Fruit fly (Drosophila melanogaster): ENCODE data around the gene eIF2beta.

The eIF2beta gene

DNA sequence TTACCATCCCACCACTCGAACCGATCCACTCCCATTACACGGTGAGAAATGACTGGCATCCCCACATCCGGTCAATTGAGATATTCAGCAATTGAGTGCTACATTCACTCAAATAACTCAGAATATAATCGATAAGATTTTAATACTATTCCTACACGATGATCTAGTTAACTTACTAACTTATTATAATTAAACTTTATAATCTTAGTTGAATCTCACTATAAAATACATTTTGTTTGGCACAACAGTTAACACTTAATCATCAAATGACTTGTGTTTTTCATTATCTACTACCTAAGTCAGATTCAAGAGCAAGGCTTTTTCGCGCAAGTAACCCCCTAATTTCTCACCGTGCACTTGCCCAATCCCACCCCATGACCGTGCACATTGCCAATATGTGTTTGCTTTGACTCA is 31.2 kb downstream of the eIF2beta start (continued):
- TF ChIP-seq slbo (GFP tag; IDR thresholded peaks at IDR 0.05) (0 out of 2 replicates have a peak, but pooled peaks have one; percentile 19), zfh2 (GFP tag; optimal IDR thresholded peaks at IDR 0.05) (no peak), B-H2 (GFP tag; optimal IDR thresholded peaks at IDR 0.05) (no peak), CG1529 (GFP tag; optimal IDR thresholded peaks at IDR 0.05) (peak; percentile 24), Nf-YA (GFP tag; IDR thresholded peaks at IDR 0.05) (no peak), HLH4C (GFP tag; IDR thresholded peaks at IDR 0.05; ENCODE audit: partially characterized antibody) (no peak), ftz-f1 (GFP tag; optimal IDR thresholded peaks at IDR 0.05) (no peak), abd-A (tag; optimal IDR thresholded peaks at IDR 0.05) (no peak), CG6254 (GFP tag; optimal IDR thresholded peaks at IDR 0.05) (no peak), aop (GFP tag; IDR thresholded peaks at IDR 0.05) (no peak), onecut (GFP tag; IDR thresholded peaks at IDR 0.05) (peak; percentile 39), CG10543 (GFP tag; optimal IDR thresholded peaks at IDR 0.05) (peak; percentile 7), CG12744 (GFP tag; optimal IDR thresholded peaks at IDR 0.05) (no peak), Ets97D (GFP tag; optimal IDR thresholded peaks at IDR 0.05) (no peak), yki (optimal IDR thresholded peaks at IDR 0.05) (no peak), CG17385 (GFP tag; optimal IDR thresholded peaks at IDR 0.05) (peak; percentile 55), h (optimal IDR thresholded peaks at IDR 0.05) (no peak), CkIIα-i1 (GFP tag; IDR thresholded peaks at IDR 0.05) (no peak), NK7.1 (GFP tag; optimal IDR thresholded peaks at IDR 0.05) (no peak), ham (GFP tag; IDR thresholded peaks at IDR 0.05) (no peak), chinmo (GFP tag; IDR thresholded peaks at IDR 0.05; ENCODE audit: partially characterized antibody) (no peak), CG4820 (GFP tag; optimal IDR thresholded peaks at IDR 0.05) (peak; percentile 30), Ssrp (tag; optimal IDR thresholded peaks at IDR 0.05) (peak; percentile 35), p53 (GFP tag; optimal IDR thresholded peaks at IDR 0.05) (no peak), ranshi (GFP tag; IDR thresholded peaks at IDR 0.05) (no peak), CG10654 (GFP tag; optimal IDR thresholded peaks at IDR 0.05) (peak; percentile 35), CG5245 (GFP tag; optimal IDR thresholded peaks at IDR 0.05) (no peak), CG18764 (GFP tag; optimal IDR thresholded peaks at IDR 0.05) (no peak), Taf1 (GFP tag; IDR thresholded peaks at IDR 0.05) (no peak), Abd-B (GFP tag; optimal IDR thresholded peaks at IDR 0.05) (no peak), slp2 (GFP tag; optimal IDR thresholded peaks at IDR 0.05) (peak; percentile 1), Nf-YB (GFP tag; optimal IDR thresholded peaks at IDR 0.05) (peak; percentile 4), amos (GFP tag; IDR thresholded peaks at IDR 0.05; ENCODE audit: partially characterized antibody) (no peak), CoRest (tag; optimal IDR thresholded peaks at IDR 0.05) (peak; percentile 65), sr (GFP tag; IDR thresholded peaks at IDR 0.05) (no peak), Opbp (GFP tag; IDR thresholded peaks at IDR 0.05; ENCODE audit: partially characterized antibody) (no peak), CG17802 (tag; optimal IDR thresholded peaks at IDR 0.05) (no peak), CG7928 (GFP tag; optimal IDR thresholded peaks at IDR 0.05) (no peak), CG17359 (tag; optimal IDR thresholded peaks at IDR 0.05) (peak; percentile 42), CG14441 (GFP tag; IDR thresholded peaks at IDR 0.05) (no peak), Adf1 (GFP tag; IDR thresholded peaks at IDR 0.05) (no peak), gce (GFP tag; IDR thresholded peaks at IDR 0.05) (no peak), zen2 (GFP tag; IDR thresholded peaks at IDR 0.05; ENCODE audit: partially characterized antibody) (no peak), CG4707 (GFP tag; optimal IDR thresholded peaks at IDR 0.05) (no peak), Jarid2 (GFP tag; optimal IDR thresholded peaks at IDR 0.05) (no peak), Fer1 (GFP tag; optimal IDR thresholded peaks at IDR 0.05) (peak; percentile 35), Med (GFP tag) (peak; percentile 56), CG2202 (tag; optimal IDR thresholded peaks at IDR 0.05) (no peak), CG12391 (tag; optimal IDR thresholded peaks at IDR 0.05) (peak; percentile 57), odd (GFP tag; optimal IDR thresholded peaks at IDR 0.05) (peak; percentile 34), bsh (GFP tag; optimal IDR thresholded peaks at IDR 0.05) (peak; percentile 27 to 83), CG10209 (GFP tag; optimal IDR thresholded peaks at IDR 0.05) (peak; percentile 35)
